Worm (Caenorhabditis elegans) whole organism, L3 larva: ENCODE results near the gene gpa-10.

ENCODE experiments used
- aly-2 ChIP-seq: fragments of 150-350 bp; optimal IDR thresholded peaks from 2 replicates; lab custom pipeline; 2014; ENCODE audit warnings: missing biosample characterization, missing genetic modification characterization
- ama-1 ChIP-seq: fragments of 150-350 bp; optimal IDR thresholded peaks from 2 replicates; lab custom pipeline; 2018
- ceh-16 ChIP-seq: sonication (generic microtip); optimal IDR thresholded peaks from 2 replicates; lab custom pipeline; 2017; ENCODE audit warnings: missing biosample characterization, missing genetic modification characterization
- ceh-28 ChIP-seq: fragments of 150-350 bp; optimal IDR thresholded peaks from 2 replicates; lab custom pipeline; 2014; ENCODE audit warnings: missing biosample characterization, missing genetic modification reagents, missing genetic modification characterization
- daf-12 ChIP-seq: fragments of 150-350 bp; optimal IDR thresholded peaks from 2 replicates; lab custom pipeline; 2014; ENCODE audit warnings: missing biosample characterization, missing genetic modification reagents, missing genetic modification characterization
- nhr-12 ChIP-seq: fragments of 150-350 bp; optimal IDR thresholded peaks from 2 replicates; lab custom pipeline; 2014; ENCODE audit warnings: missing biosample characterization, missing genetic modification characterization
- nhr-23 ChIP-seq: fragments of 150-350 bp; optimal IDR thresholded peaks from 2 replicates; lab custom pipeline; 2014; ENCODE audit warnings: missing biosample characterization, missing genetic modification reagents, missing genetic modification characterization
- nhr-25 ChIP-seq: sonication (generic microtip); optimal IDR thresholded peaks from 2 replicates; lab custom pipeline; 2017; ENCODE audit warnings: missing biosample characterization, missing genetic modification characterization
- pqm-1 ChIP-seq: fragments of 150-350 bp; optimal IDR thresholded peaks from 2 replicates; lab custom pipeline; 2017; ENCODE audit warnings: missing biosample characterization, missing genetic modification characterization, inconsistent platforms
- sea-2 ChIP-seq: fragments of 150-350 bp; sonication (generic microtip); optimal IDR thresholded peaks from 4 replicates; lab custom pipeline; 2014; ENCODE audit warnings: missing biosample characterization, missing genetic modification reagents, missing genetic modification characterization
- skn-1 ChIP-seq: fragments of 150-350 bp; optimal IDR thresholded peaks from 2 replicates; lab custom pipeline; 2014; ENCODE audit warnings: missing biosample characterization, missing genetic modification characterization
- zag-1 ChIP-seq: fragments of 150-350 bp; optimal IDR thresholded peaks from 2 replicates; lab custom pipeline; 2014; ENCODE audit warnings: missing biosample characterization, missing genetic modification characterization
- ztf-11 ChIP-seq: fragments of 150-350 bp; optimal IDR thresholded peaks from 2 replicates; lab custom pipeline; 2014; ENCODE audit warnings: missing biosample characterization, missing genetic modification characterization

- TF ChIP-seq aly-2, result no peak
- no peak for TF ChIP-seq ceh-28 (tag; lab: Kevin White, UChicago)
- no peak for TF ChIP-seq nhr-25
- no peak for TF ChIP-seq zag-1 (tag; lab: Kevin White, UChicago)
- no peak for TF ChIP-seq pqm-1 (tag; lab: Kevin White, UChicago)
- no peak for TF ChIP-seq nhr-23
- no peak for TF ChIP-seq ceh-16
- TF ChIP-seq ama-1 (lab: Kevin White, UChicago), result no peak
- TF ChIP-seq daf-12, result no peak
- no peak for TF ChIP-seq ztf-11
- TF ChIP-seq nhr-12 (tag; lab: Kevin White, UChicago), result no peak
- no peak for TF ChIP-seq sea-2 (GFP tag; lab: Kevin White, UChicago)
- no peak for TF ChIP-seq skn-1 (tag; lab: Kevin White, UChicago)
These were observed 20.1 kb upstream of the gpa-10 start for ce11 chrV:6874735-6875134.
